Worm (Caenorhabditis elegans): ENCODE results near the gene R08A2.2.

- TF ChIP-seq nhr-237 (tag; optimal IDR thresholded peaks at IDR 0.05) (no peak), lsy-2 (tag; optimal IDR thresholded peaks at IDR 0.05) (no peak), ztf-11 (tag; optimal IDR thresholded peaks at IDR 0.05) (no peak), ama-1 (optimal IDR thresholded peaks at IDR 0.05) (no peak), mep-1 (tag; optimal IDR thresholded peaks at IDR 0.05) (no peak), dpl-1 (GFP tag; optimal IDR thresholded peaks at IDR 0.05) (no peak), swsn-7 (tag; optimal IDR thresholded peaks at IDR 0.05) (no peak), skn-1 (tag; optimal IDR thresholded peaks at IDR 0.05) (no peak), unc-86 (tag; optimal IDR thresholded peaks at IDR 0.05) (no peak), nhr-12 (tag; optimal IDR thresholded peaks at IDR 0.05) (no peak), nhr-76 (tag; optimal IDR thresholded peaks at IDR 0.05) (no peak), pag-3 (tag; optimal IDR thresholded peaks at IDR 0.05; ENCODE audit: borderline replicate concordance, insufficient read depth) (no peak), elt-2 (tag; optimal IDR thresholded peaks at IDR 0.05) (no peak)
Observed at ce11 chrV:14741233-14741632, 25.7 kb upstream of the R08A2.2 start, which contains the start of gene Y50E8A.6.
